Worm (Caenorhabditis elegans) whole organism, L3 larva: Measurements from ENCODE around the gene cap-1.

Experiments
- R02D3.7 ChIP-seq: fragments of 150-350 bp; optimal IDR thresholded peaks from 2 replicates; lab custom pipeline; 2014; ENCODE audit warnings: missing biosample characterization, missing genetic modification characterization
- ZK546.5 ChIP-seq: sonication (generic microtip); optimal IDR thresholded peaks from 2 replicates; lab custom pipeline; 2017; ENCODE audit warnings: missing biosample characterization, missing genetic modification characterization
- aly-2 ChIP-seq: fragments of 150-350 bp; optimal IDR thresholded peaks from 2 replicates; lab custom pipeline; 2014; ENCODE audit warnings: missing biosample characterization, missing genetic modification characterization
- ama-1 ChIP-seq: fragments of 150-350 bp; optimal IDR thresholded peaks from 2 replicates; lab custom pipeline; 2018
- ceh-16 ChIP-seq: sonication (generic microtip); optimal IDR thresholded peaks from 2 replicates; lab custom pipeline; 2017; ENCODE audit warnings: missing biosample characterization, missing genetic modification characterization
- ceh-28 ChIP-seq: fragments of 150-350 bp; optimal IDR thresholded peaks from 2 replicates; lab custom pipeline; 2014; ENCODE audit warnings: missing biosample characterization, missing genetic modification reagents, missing genetic modification characterization
- ceh-82 ChIP-seq: fragments of 150-350 bp; optimal IDR thresholded peaks from 2 replicates; lab custom pipeline; 2014; ENCODE audit warnings: missing biosample characterization, missing genetic modification characterization
- daf-12 ChIP-seq: fragments of 150-350 bp; optimal IDR thresholded peaks from 2 replicates; lab custom pipeline; 2014; ENCODE audit warnings: missing biosample characterization, missing genetic modification reagents, missing genetic modification characterization
- egl-27 ChIP-seq: sonication (generic microtip); optimal IDR thresholded peaks from 4 replicates; lab custom pipeline; 2017; ENCODE audit warnings: missing biosample characterization, missing genetic modification reagents, missing genetic modification characterization
- egl-5 ChIP-seq: fragments of 150-350 bp; optimal IDR thresholded peaks from 2 replicates; lab custom pipeline; 2017; ENCODE audit warnings: missing biosample characterization, missing genetic modification reagents, missing genetic modification characterization, inconsistent platforms
- elt-1 ChIP-seq: fragments of 150-350 bp; optimal IDR thresholded peaks from 2 replicates; lab custom pipeline; 2014; ENCODE audit warnings: missing biosample characterization, missing genetic modification characterization
- elt-2 ChIP-seq: sonication (generic microtip); optimal IDR thresholded peaks from 2 replicates; lab custom pipeline; 2016; ENCODE audit warnings: missing genetic modification reagents, mild to moderate bottlenecking, missing genetic modification characterization, missing compliant biosample characterization
- fkh-10 ChIP-seq: sonication (generic microtip); optimal IDR thresholded peaks from 2 replicates; lab custom pipeline; 2017; ENCODE audit warnings: missing biosample characterization, missing genetic modification reagents, missing genetic modification characterization
- fos-1 ChIP-seq: fragments of 150-350 bp; optimal IDR thresholded peaks from 2 replicates; lab custom pipeline; 2014; ENCODE audit warnings: missing biosample characterization, missing genetic modification characterization
- jun-1 ChIP-seq: fragments of 150-350 bp; optimal IDR thresholded peaks from 2 replicates; lab custom pipeline; 2014; ENCODE audit warnings: missing biosample characterization, missing genetic modification reagents, missing genetic modification characterization
- lin-15B ChIP-seq: fragments of 150-350 bp; optimal IDR thresholded peaks from 2 replicates; lab custom pipeline; 2014; ENCODE audit warnings: missing biosample characterization, missing genetic modification characterization
- mdl-1 ChIP-seq: fragments of 150-350 bp; optimal IDR thresholded peaks from 2 replicates; lab custom pipeline; 2014; ENCODE audit warnings: missing biosample characterization, missing genetic modification characterization
- mml-1 ChIP-seq: fragments of 150-350 bp; sonication (generic microtip); optimal IDR thresholded peaks from 3 replicates; lab custom pipeline; 2014; ENCODE audit warnings: missing biosample characterization, missing genetic modification characterization
- nfya-1 ChIP-seq: sonication (generic microtip); optimal IDR thresholded peaks from 2 replicates; lab custom pipeline; 2017; ENCODE audit warnings: missing genetic modification characterization, mild to moderate bottlenecking, missing compliant biosample characterization, antibody characterized with exemption, moderate library complexity; ENCODE audit not compliant: insufficient read depth
- nhr-11 ChIP-seq: fragments of 150-350 bp; optimal IDR thresholded peaks from 2 replicates; lab custom pipeline; 2014; ENCODE audit warnings: missing biosample characterization, missing genetic modification characterization
- nhr-12 ChIP-seq: fragments of 150-350 bp; optimal IDR thresholded peaks from 2 replicates; lab custom pipeline; 2014; ENCODE audit warnings: missing biosample characterization, missing genetic modification characterization
- nhr-237 ChIP-seq: fragments of 150-350 bp; optimal IDR thresholded peaks from 2 replicates; lab custom pipeline; 2014; ENCODE audit warnings: missing biosample characterization, missing genetic modification characterization
- nhr-25 ChIP-seq: sonication (generic microtip); optimal IDR thresholded peaks from 2 replicates; lab custom pipeline; 2017; ENCODE audit warnings: missing biosample characterization, missing genetic modification characterization
- nhr-76 ChIP-seq: fragments of 150-350 bp; sonication (generic microtip); optimal IDR thresholded peaks from 5 replicates; lab custom pipeline; 2014; ENCODE audit warnings: missing biosample characterization, missing genetic modification characterization
- sea-2 ChIP-seq: fragments of 150-350 bp; sonication (generic microtip); optimal IDR thresholded peaks from 4 replicates; lab custom pipeline; 2014; ENCODE audit warnings: missing biosample characterization, missing genetic modification reagents, missing genetic modification characterization
- skn-1 ChIP-seq: fragments of 150-350 bp; optimal IDR thresholded peaks from 2 replicates; lab custom pipeline; 2014; ENCODE audit warnings: missing biosample characterization, missing genetic modification characterization
- snpc-4 ChIP-seq: fragments of 150-350 bp; optimal IDR thresholded peaks from 2 replicates; lab custom pipeline; 2014; ENCODE audit warnings: missing biosample characterization, missing genetic modification characterization
- tbx-2 ChIP-seq: sonication (generic microtip); optimal IDR thresholded peaks from 2 replicates; lab custom pipeline; 2016; ENCODE audit warnings: mild to moderate bottlenecking, missing genetic modification characterization, missing compliant biosample characterization
- unc-39 ChIP-seq: sonication (generic microtip); optimal IDR thresholded peaks from 4 replicates; lab custom pipeline; 2017; ENCODE audit warnings: missing biosample characterization, missing genetic modification characterization
- zag-1 ChIP-seq: fragments of 150-350 bp; optimal IDR thresholded peaks from 2 replicates; lab custom pipeline; 2014; ENCODE audit warnings: missing biosample characterization, missing genetic modification characterization
- ztf-11 ChIP-seq: fragments of 150-350 bp; optimal IDR thresholded peaks from 2 replicates; lab custom pipeline; 2014; ENCODE audit warnings: missing biosample characterization, missing genetic modification characterization
- ztf-4 ChIP-seq: fragments of 150-350 bp; optimal IDR thresholded peaks from 2 replicates; lab custom pipeline; 2014; ENCODE audit warnings: missing biosample characterization, missing genetic modification characterization

Gene cap-1

ce11 chrIV:7230935-7231334, 912 bp upstream of the cap-1 start, which contains the start of gene D2024.4:
TSS of gene D2024.4 (plus strand) at chrIV:7231235.
- TF ChIP-seq daf-12 (no peak), ztf-11 (tag; lab: Kevin White, UChicago) (no peak), tbx-2 (no peak), egl-5 (no peak), nhr-12 (no peak), jun-1 (no peak), lin-15B (tag; lab: Kevin White, UChicago) (no peak), nhr-25 (tag; lab: Kevin White, UChicago) (no peak), ZK546.5 (tag; lab: Kevin White, UChicago) (no peak), ztf-4 (tag; lab: Kevin White, UChicago) (no peak), nfya-1 (tag; lab: Kevin White, UChicago) (no peak), nhr-76 (no peak), skn-1 (no peak), snpc-4 (tag; lab: Kevin White, UChicago) (no peak), ceh-16 (no peak), elt-1 (tag; lab: Kevin White, UChicago) (no peak), mml-1 (tag; lab: Kevin White, UChicago) (no peak), sea-2 (no peak), ceh-82 (no peak), zag-1 (tag; lab: Kevin White, UChicago) (no peak)

- no peak for TF ChIP-seq fos-1
- no peak for TF ChIP-seq daf-12
- no peak for TF ChIP-seq skn-1
- no peak for TF ChIP-seq mdl-1 (tag; lab: Kevin White, UChicago)
- no peak for TF ChIP-seq egl-27 (tag; lab: Kevin White, UChicago)
- TF ChIP-seq, all 47 proteins: peak for 0
These were observed 1.8 kb downstream of the cap-1 start, which contains the start of gene D2024.5 for ce11 chrIV:7228208-7228607. TSS of gene D2024.5 (minus strand) at chrIV:7228308.

ce11 chrIV:7227072-7227471, 3.0 kb downstream of the cap-1 start, which contains the start of gene R13A1.10:
TSS of gene R13A1.10 (minus strand) at chrIV:7227172.
- TF ChIP-seq fkh-10 (GFP tag; lab: Kevin White, UChicago), result no peak
- TF ChIP-seq R02D3.7 (tag; lab: Kevin White, UChicago), result no peak
- no peak for TF ChIP-seq ztf-4 (tag; lab: Kevin White, UChicago)

ce11 chrIV:7222088-7222487, 7.9 kb downstream of the cap-1 start:
- peak; percentile 18 for TF ChIP-seq fkh-10 (GFP tag; lab: Kevin White, UChicago)
- no peak for TF ChIP-seq mdl-1 (tag; lab: Kevin White, UChicago)
- TF ChIP-seq, all 47 proteins: peak for 1

- TF ChIP-seq tbx-2, result no peak
- no peak for TF ChIP-seq fos-1
- no peak for TF ChIP-seq elt-2 (tag; lab: Kevin White, UChicago)
- TF ChIP-seq nhr-237, result no peak
These were observed 10.5 kb downstream of the cap-1 start, which contains the start of the genes glb-23 and R13A1.1 for ce11 chrIV:7219398-7220087. TSS of gene glb-23 (minus strand) at chrIV:7219498. TSS of gene R13A1.1 (plus strand) at chrIV:7220037.

- TF ChIP-seq sea-2, result no peak
- TF ChIP-seq nhr-11 (tag; lab: Kevin White, UChicago), result no peak
- TF ChIP-seq skn-1, result no peak
- no peak for TF ChIP-seq unc-39 (tag; lab: Kevin White, UChicago)
- TF ChIP-seq ZK546.5 (tag; lab: Kevin White, UChicago), result no peak
- TF ChIP-seq nhr-237, result no peak
- TF ChIP-seq ama-1 (lab: Kevin White, UChicago), result no peak
- TF ChIP-seq fos-1, result no peak
- no peak for TF ChIP-seq ceh-82
- TF ChIP-seq aly-2 (tag; lab: Kevin White, UChicago), result no peak
- TF ChIP-seq ceh-28, result no peak
- TF ChIP-seq lin-15B (tag; lab: Kevin White, UChicago), result no peak
- no peak for TF ChIP-seq nhr-12
These were observed 13.8 kb downstream of the cap-1 start for ce11 chrIV:7216210-7216609.
